Fruit fly (Drosophila melanogaster): ENCODE measurements around the gene CG42789.

Gene CG42789

DNA sequence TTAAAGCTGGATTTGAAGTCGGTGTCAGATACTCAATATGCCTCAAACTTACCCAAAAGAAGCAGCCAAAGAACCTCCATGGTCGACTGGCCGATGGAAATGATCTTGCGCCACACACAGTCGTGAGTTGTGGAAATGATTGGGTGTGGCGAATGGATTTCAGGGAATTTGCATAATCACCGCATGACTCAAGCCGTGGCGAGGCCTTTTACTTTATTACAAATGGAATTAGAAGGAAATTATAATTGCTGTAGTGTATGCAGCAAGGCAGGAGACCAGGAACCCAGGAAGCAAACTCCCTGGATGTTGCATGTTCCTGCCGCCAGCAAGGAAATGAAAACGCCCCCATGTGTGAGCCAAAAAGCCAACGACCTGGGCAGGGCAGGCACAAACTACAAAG lies at the start of gene CG42789:
TSS of gene CG42789 (minus strand) at position 101 of the 400 bp plus-strand sequence.
- TF ChIP-seq psq (optimal IDR thresholded peaks at IDR 0.05) (no peak), insv (optimal IDR thresholded peaks at IDR 0.05) (no peak)

DNA sequence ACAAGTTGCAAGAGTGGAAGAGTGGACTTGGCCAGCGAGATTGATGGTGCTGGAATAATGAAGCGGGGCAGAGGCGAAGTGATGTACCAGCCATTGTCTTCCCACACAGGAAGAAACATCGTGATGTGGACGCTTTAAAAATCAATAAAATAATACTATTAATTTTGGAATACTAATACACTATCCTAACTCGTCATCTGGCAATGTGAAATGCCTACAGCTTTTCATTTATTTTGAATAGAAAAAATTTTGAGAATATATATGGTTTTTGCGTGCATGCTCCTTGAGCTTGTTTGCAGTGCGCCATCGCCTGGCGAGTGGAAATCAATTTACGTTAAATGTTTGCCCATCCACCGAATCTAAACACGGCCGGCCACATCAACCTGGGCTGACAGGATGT lies 47.9 kb upstream of the CG42789 start:
- TF ChIP-seq ttk (optimal IDR thresholded peaks at IDR 0.05) (no peak), Myc (optimal IDR thresholded peaks at IDR 0.05) (no peak), insv (optimal IDR thresholded peaks at IDR 0.05) (no peak), psq (optimal IDR thresholded peaks at IDR 0.05) (no peak), Sin3A (optimal IDR thresholded peaks at IDR 0.05) (no peak), h (optimal IDR thresholded peaks at IDR 0.05) (no peak)

DNA sequence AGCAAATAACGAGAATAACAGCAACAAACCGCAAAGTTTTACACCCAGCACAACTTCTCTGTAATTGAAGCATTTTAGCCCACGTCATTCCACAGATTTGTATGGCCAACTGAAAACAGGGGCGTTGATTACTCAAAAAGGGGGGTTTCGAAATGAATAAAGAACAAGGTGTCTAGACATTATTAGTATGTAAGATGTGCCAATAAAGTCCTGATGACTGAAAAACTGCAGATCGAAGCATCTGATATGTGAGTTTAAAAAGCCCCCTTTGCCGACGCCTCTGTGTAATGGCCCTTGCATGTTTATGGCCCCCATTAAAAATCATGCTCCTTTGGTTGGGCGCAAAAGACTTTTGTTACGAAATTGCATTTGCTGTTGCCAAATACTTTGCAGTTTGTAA lies 37.1 kb upstream of the CG42789 start:
- TF ChIP-seq ttk (optimal IDR thresholded peaks at IDR 0.05) (no peak), Sin3A (optimal IDR thresholded peaks at IDR 0.05) (no peak), psq (optimal IDR thresholded peaks at IDR 0.05) (no peak), insv (optimal IDR thresholded peaks at IDR 0.05) (no peak), h (optimal IDR thresholded peaks at IDR 0.05) (no peak)

DNA sequence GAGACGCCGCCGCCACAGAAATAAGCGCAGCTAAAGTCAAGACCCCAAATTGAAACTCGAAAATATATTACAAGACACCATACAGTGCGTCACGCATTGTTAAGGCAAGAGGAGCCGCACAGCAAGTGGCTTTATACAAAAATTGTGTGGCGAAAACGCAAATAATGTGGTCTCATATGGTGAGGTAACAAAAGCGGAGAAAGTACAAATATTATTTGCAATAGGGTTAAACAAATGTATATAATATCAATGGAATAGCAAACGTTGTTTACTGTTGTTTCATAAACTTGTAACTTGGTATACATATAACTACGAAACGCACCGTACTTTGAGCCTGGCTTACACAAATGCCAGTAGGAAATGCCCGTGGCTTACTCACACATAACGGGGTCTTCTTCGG lies 20.8 kb upstream of the CG42789 start:
- TF ChIP-seq Sin3A (optimal IDR thresholded peaks at IDR 0.05) (no peak), ttk (optimal IDR thresholded peaks at IDR 0.05) (no peak), h (optimal IDR thresholded peaks at IDR 0.05) (no peak)

DNA sequence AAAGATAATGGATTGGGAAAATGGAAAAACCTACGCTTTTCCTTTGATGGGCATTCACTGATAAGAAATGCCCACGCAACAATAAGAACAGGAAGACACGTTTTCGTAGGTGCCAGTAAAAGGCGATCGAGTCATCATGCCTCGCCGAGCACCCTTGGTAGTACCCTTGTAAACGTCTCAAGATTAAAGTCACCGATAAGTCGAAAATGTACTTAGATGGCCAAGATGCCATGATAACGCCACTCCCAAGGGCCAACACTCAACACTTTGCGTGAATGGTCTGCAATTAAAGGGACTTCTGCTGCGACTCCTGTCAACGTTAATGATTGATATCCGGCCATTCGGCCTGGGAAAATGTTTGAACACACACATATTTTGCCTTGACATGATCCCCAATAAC lies 19.1 kb upstream of the CG42789 start:
- TF ChIP-seq insv (optimal IDR thresholded peaks at IDR 0.05) (no peak), h (optimal IDR thresholded peaks at IDR 0.05) (no peak), ttk (optimal IDR thresholded peaks at IDR 0.05) (no peak), psq (optimal IDR thresholded peaks at IDR 0.05) (no peak), Myc (optimal IDR thresholded peaks at IDR 0.05) (no peak)

DNA sequence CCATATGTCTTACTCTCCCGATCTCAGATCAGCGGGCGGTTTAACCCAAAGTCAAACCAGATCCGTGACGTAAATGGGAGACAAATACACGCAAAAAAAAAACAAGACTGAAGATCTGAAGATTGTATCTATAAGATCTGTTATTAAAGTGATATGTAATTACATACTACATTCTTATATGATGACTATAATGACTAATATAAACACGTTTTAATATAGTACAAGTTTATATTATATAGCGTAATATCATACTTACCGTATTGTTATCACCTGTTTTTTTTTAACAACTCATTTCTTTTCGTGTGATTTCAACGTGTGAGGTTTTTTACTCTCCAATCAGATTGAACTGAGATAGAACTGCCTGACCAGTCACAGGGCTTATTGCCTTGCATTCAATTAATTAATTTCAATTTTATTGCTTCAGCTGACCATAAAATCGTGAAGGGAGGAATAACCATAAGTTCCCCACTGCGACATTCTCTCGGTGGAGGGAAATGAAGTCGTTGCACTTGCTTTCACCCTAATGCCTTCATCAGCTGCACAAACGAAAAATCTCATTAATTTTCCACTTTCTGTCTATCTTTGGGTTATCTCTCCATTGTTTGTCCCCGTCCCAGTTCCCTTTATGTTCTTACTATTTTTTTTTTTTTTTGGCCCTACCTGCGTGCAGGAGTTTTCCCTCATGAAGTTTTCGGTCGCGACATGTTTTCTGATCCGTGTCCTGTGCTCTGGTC lies 17.6 kb upstream of the CG42789 start:
- no peak for TF ChIP-seq Myc (optimal IDR thresholded peaks at IDR 0.05)
- TF ChIP-seq insv (optimal IDR thresholded peaks at IDR 0.05), result no peak
- TF ChIP-seq Sin3A (optimal IDR thresholded peaks at IDR 0.05), result no peak
- TF ChIP-seq psq (optimal IDR thresholded peaks at IDR 0.05), result no peak
- TF ChIP-seq ttk (optimal IDR thresholded peaks at IDR 0.05), result no peak
- no peak for TF ChIP-seq h (optimal IDR thresholded peaks at IDR 0.05)

DNA sequence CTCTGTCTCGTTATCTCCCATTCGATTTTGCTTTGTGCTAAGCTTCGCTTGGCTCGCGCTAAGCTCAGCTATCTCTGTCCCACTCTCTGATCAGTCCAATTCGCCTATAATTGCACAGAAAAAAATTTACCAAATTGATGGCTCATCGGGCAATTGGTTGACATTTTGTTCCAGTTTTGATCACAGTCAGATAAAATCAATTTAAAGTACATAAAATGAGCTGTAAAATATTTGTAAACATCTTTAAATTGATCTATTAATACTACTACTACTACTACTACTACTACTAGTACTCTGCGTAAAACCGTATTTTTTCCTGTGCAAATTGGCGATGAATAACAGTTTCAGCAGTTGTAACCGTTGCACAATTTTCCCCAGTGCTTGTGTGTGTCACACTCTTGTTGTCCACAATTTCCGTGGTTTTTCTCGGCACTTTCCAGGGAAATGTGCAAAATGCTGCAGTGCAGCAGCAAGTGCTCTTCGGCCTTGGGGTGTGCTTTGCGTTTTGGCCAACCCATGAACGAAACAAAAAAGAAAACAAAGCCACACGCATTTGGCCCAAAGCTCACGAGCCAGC lies 15.6 kb upstream of the CG42789 start:
- TF ChIP-seq h (optimal IDR thresholded peaks at IDR 0.05) (no peak), insv (optimal IDR thresholded peaks at IDR 0.05) (no peak), Myc (optimal IDR thresholded peaks at IDR 0.05) (no peak), ttk (optimal IDR thresholded peaks at IDR 0.05) (no peak), psq (optimal IDR thresholded peaks at IDR 0.05) (no peak), Sin3A (optimal IDR thresholded peaks at IDR 0.05) (no peak)

DNA sequence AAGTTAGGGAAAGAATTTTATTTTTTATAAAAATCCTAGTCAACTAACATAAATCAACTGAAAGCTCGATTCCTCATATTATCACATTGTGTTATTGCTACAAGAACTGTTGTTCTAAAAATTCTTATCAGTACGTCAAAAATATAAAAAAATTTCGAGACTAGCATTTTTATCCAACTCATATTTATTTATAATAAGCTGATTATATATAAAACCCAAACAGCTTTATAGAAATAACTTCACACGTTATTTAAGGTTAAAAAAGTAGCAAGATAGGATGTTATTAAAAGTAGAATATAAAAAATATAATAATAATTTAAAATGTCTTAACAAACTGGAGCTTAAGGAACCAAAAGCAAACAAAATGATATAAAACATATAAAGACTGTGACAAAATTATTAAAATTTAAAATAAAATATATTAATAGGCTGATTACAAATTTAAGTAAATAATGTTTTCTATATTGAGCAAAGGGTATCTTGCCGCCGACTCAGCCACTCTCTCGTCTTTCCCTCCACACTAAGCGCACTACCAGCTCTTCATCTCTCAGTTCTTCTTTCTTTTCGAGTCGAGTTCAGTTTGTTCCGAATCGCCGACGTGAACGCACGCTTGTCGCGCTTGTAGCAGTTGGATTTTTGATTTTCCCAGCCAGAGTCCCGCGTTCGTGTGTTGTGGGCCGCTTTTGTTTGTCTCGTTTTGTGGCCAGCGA lies 14.6 kb upstream of the CG42789 start, which contains the start of gene Tl:
TSS of gene Tl (plus strand) at position 573 of the 710 bp plus-strand sequence.
- TF ChIP-seq h (optimal IDR thresholded peaks at IDR 0.05) (no peak), psq (optimal IDR thresholded peaks at IDR 0.05) (no peak), ttk (optimal IDR thresholded peaks at IDR 0.05) (no peak), insv (optimal IDR thresholded peaks at IDR 0.05) (no peak), Myc (optimal IDR thresholded peaks at IDR 0.05) (no peak), Sin3A (optimal IDR thresholded peaks at IDR 0.05) (no peak)

DNA sequence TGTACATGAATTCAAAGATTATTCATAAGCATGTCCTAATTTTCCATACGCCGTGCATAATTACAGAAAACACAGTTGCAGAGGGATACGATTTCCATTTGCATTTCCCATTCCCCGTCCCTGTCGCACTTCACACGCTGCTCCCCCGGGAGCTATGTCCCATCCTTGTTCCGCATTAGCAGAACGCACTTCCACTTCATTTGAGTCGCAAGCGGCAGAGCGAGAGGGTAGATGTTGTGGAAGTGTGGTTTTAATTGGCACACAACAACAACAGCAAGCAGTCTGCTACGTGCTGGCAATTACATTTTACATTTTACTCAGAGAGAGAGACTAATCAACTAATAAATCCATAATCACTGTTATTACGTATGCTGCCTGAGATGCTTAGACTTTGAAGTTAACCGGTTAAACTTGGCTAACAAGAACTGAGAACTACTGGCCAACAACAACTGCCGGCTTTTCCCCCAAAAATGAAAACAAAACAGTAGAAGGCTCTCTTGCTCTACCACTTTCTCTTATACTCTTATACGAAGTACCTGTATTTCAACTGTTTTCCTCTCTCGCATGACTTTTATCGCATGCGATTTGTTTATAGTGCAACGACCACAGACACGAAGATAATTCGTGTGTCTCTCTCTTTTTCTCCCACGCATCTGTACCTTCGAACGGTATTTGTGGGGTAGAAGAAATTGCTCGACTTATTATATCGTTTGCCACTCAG lies 13.9 kb upstream of the CG42789 start:
- TF ChIP-seq ttk (optimal IDR thresholded peaks at IDR 0.05), result no peak

DNA sequence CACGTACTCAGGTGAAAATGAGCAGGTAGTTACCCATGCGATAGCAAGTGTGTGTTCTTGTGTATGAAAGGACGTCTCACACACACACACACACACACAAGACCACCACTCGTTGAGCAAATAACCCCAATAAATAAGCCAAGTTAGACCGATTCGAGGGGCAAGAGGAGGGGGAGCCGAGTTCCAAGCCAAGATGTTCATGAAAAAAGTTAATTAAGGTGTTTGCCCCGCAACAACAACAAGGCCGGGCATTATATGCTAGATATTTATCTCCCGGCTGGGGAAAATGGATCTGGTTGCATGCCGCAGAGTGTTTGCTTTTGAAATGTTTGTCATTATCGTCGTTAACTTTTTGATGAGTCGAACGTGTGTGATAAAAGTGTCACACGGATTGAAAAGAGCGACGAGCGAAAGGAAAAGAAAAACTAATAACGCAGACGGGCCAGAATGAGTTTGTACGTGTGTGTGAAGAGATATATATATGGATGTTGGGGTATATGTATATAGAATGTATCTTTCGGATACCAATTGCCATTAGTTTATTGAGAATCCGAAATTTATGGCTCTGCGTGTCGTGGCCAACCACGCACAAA lies 12.6 kb upstream of the CG42789 start:
- TF ChIP-seq psq (optimal IDR thresholded peaks at IDR 0.05) (no peak), h (optimal IDR thresholded peaks at IDR 0.05) (no peak), ttk (optimal IDR thresholded peaks at IDR 0.05) (no peak), Sin3A (optimal IDR thresholded peaks at IDR 0.05) (no peak), Myc (optimal IDR thresholded peaks at IDR 0.05) (no peak), insv (optimal IDR thresholded peaks at IDR 0.05) (no peak)

DNA sequence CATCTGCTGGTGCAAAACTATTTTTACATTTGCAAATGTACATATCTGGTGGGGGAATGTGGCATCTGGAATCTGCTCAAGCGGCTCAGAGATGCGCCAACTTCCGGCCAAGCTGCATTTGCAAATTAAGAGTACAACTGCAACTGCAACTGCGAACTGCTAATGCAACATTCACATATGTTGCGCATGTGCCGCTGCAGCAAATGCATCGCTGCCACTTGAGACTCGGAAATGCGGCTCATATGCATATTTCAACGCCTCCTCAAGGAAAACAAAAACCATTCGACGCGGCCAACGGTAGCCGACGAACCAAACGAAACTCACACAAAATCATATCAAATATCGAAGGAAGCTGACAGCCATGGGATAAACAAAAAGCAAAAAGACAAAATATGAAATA lies 11.4 kb upstream of the CG42789 start:
- TF ChIP-seq Myc (optimal IDR thresholded peaks at IDR 0.05) (no peak), Sin3A (optimal IDR thresholded peaks at IDR 0.05) (no peak), psq (optimal IDR thresholded peaks at IDR 0.05) (no peak), insv (optimal IDR thresholded peaks at IDR 0.05) (no peak), h (optimal IDR thresholded peaks at IDR 0.05) (no peak), ttk (optimal IDR thresholded peaks at IDR 0.05) (no peak)

DNA sequence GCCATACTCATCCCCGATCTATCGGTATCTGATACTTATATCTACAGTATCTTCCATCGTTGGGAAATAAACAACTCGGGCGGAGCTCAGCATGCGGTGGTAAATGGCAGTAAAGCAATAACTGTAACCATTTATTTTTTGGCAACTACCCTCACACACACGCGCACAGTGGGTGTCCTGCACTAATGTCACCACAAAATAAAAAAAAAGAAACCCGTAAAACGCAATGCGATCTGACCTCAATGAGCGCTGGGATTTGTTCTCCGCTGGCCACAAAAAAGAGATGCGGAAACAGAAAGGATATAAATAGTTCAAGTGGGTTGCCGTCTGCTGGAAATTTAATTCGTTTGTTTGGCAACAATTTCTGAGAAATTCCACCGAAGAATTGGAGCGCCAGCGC lies 7.8 kb upstream of the CG42789 start:
- TF ChIP-seq Sin3A (optimal IDR thresholded peaks at IDR 0.05) (no peak), Myc (optimal IDR thresholded peaks at IDR 0.05) (no peak), insv (optimal IDR thresholded peaks at IDR 0.05) (no peak), psq (optimal IDR thresholded peaks at IDR 0.05) (no peak), ttk (optimal IDR thresholded peaks at IDR 0.05) (no peak)

Measured in Kc167 (cell line).